Fruit fly (Drosophila melanogaster): ENCODE results near the gene CG10657.

The CG10657 gene

dm6 chr3L:12456916-12457662 lies 39.9 kb downstream of the CG10657 start (continued):
- TF ChIP-seq da (GFP tag; optimal IDR thresholded peaks at IDR 0.05) (no peak), CG4424 (GFP tag; optimal IDR thresholded peaks at IDR 0.05) (peak; percentile 88), CG8089 (GFP tag; optimal IDR thresholded peaks at IDR 0.05) (no peak), CG31441 (GFP tag; IDR thresholded peaks at IDR 0.05) (peak; percentile 98), knrl (GFP tag; IDR thresholded peaks at IDR 0.05; ENCODE audit: partially characterized antibody) (no peak), tin (GFP tag; optimal IDR thresholded peaks at IDR 0.05) (peak; percentile 78), CG1792 (GFP tag; optimal IDR thresholded peaks at IDR 0.05) (no peak), jing (GFP tag; optimal IDR thresholded peaks at IDR 0.05) (peak; percentile 45), CG42726 (GFP tag; IDR thresholded peaks at IDR 0.05; ENCODE audit: partially characterized antibody) (no peak), ATbp (GFP tag; optimal IDR thresholded peaks at IDR 0.05) (peak; percentile 64), Mes4 (GFP tag; optimal IDR thresholded peaks at IDR 0.05) (peak; percentile 39), CG9727 (GFP tag; optimal IDR thresholded peaks at IDR 0.05) (peak; percentile 93), ato (GFP tag; IDR thresholded peaks at IDR 0.05; ENCODE audit: partially characterized antibody) (no peak), Gsc (GFP tag; IDR thresholded peaks at IDR 0.05) (no peak), Hmx (GFP tag; optimal IDR thresholded peaks at IDR 0.05) (peak; percentile 26), NC2β (GFP tag; optimal IDR thresholded peaks at IDR 0.05) (peak; percentile 48), Sox102F (GFP tag; optimal IDR thresholded peaks at IDR 0.05) (peak; percentile 90), Kr (GFP tag; optimal IDR thresholded peaks at IDR 0.05) (peak; percentile 11), lab (GFP tag; optimal IDR thresholded peaks at IDR 0.05) (peak; percentile 48), Mad (GFP tag; optimal IDR thresholded peaks at IDR 0.05) (peak; percentile 43), CkIIα-i1 (GFP tag; IDR thresholded peaks at IDR 0.05) (no peak), CG2199 (GFP tag; IDR thresholded peaks at IDR 0.05) (no peak), CG17359 (tag; optimal IDR thresholded peaks at IDR 0.05) (peak; percentile 82), wdn (GFP tag; IDR thresholded peaks at IDR 0.05) (no peak), lola (GFP tag; optimal IDR thresholded peaks at IDR 0.05) (peak in 1 of 3 experiments; percentile 97), Sry-δ (GFP tag; optimal IDR thresholded peaks at IDR 0.05) (no peak), HLH3B (GFP tag; IDR thresholded peaks at IDR 0.05) (peak; percentile 44; the same call in 1 of the 2 replicates), bab2 (GFP tag; optimal IDR thresholded peaks at IDR 0.05) (peak; percentile 33), CG8944 (GFP tag; optimal IDR thresholded peaks at IDR 0.05) (peak; percentile 14), ssp (GFP tag; IDR thresholded peaks at IDR 0.05) (peak; percentile 55), CG9876 (GFP tag; optimal IDR thresholded peaks at IDR 0.05) (no peak), ewg (GFP tag; optimal IDR thresholded peaks at IDR 0.05) (peak; percentile 64), Hr51 (GFP tag; optimal IDR thresholded peaks at IDR 0.05) (peak; percentile 40 to 85), CG2678 (tag; optimal IDR thresholded peaks at IDR 0.05) (peak; percentile 90), hb (GFP tag; IDR thresholded peaks at IDR 0.05; ENCODE audit: partially characterized antibody) (no peak), CG12942 (GFP tag; optimal IDR thresholded peaks at IDR 0.05) (peak; percentile 58), CG4404 (GFP tag; IDR thresholded peaks at IDR 0.05) (peak; percentile 64), CG10462 (GFP tag; optimal IDR thresholded peaks at IDR 0.05) (peak; percentile 70), CG4328 (GFP tag; optimal IDR thresholded peaks at IDR 0.05) (peak; percentile 62), al (GFP tag; IDR thresholded peaks at IDR 0.05) (peak; percentile 38; the same call in 1 of the 2 replicates), Dek (tag; optimal IDR thresholded peaks at IDR 0.05) (peak; percentile 48), HmgZ (tag; optimal IDR thresholded peaks at IDR 0.05) (peak; percentile 5), chn (GFP tag; optimal IDR thresholded peaks at IDR 0.05) (peak; percentile 29), MTF-1 (GFP tag; optimal IDR thresholded peaks at IDR 0.05; ENCODE audit: borderline replicate concordance) (peak; percentile 46), CG6683 (GFP tag; optimal IDR thresholded peaks at IDR 0.05) (no peak), CTCF (GFP tag; optimal IDR thresholded peaks at IDR 0.05) (no peak), CG7987 (GFP tag; optimal IDR thresholded peaks at IDR 0.05) (no peak), onecut (GFP tag; IDR thresholded peaks at IDR 0.05) (peak; percentile 36; the same call in 1 of the 2 replicates), klu (GFP tag; IDR thresholded peaks at IDR 0.05) (peak; percentile 21; the same call in 1 of the 2 replicates)

Data from whole organism, embryonic.